Fruit fly (Drosophila melanogaster): ENCODE results near the gene CG43085.

- TF ChIP-seq CTCF (optimal IDR thresholded peaks at IDR 0.05) (no peak), CG8478 (optimal IDR thresholded peaks at IDR 0.05) (no peak)
Observed at dm6 chr3L:17668386-17668944, 21.9 kb upstream of the CG43085 start.
